Fruit fly (Drosophila melanogaster): ENCODE measurements around the gene CG10352.

The CG10352 gene

DNA sequence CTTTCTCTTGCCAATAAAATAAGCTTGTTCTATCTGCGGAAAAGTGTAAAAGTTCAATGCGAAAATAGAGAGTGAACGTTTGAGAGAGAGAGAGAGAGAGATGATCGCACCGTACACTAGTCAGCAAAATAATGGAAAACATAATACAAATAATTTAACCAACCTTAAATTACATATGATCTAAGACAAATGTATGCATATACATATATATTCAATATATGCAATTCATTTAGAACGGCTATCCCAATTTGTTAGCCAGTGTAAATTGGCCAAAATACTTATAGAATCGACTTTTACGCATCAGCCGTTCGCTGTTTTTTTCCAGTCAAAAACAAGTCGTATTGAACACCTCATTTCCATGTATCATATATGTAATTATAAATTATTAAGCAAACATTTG, 48.2 kb upstream of the CG10352 start (continued):
- TF ChIP-seq CG18262 (tag; optimal IDR thresholded peaks at IDR 0.05) (no peak), CG17385 (GFP tag; optimal IDR thresholded peaks at IDR 0.05) (peak; percentile 29), ftz-f1 (GFP tag; optimal IDR thresholded peaks at IDR 0.05) (no peak), Abd-B (GFP tag; optimal IDR thresholded peaks at IDR 0.05) (no peak), Dek (tag; optimal IDR thresholded peaks at IDR 0.05) (peak; percentile 32), CG6765 (GFP tag; optimal IDR thresholded peaks at IDR 0.05) (no peak), dati (GFP tag; IDR thresholded peaks at IDR 0.05) (no peak), so (GFP tag; IDR thresholded peaks at IDR 0.05) (0 out of 3 replicates have a peak, but pooled peaks have one; percentile 35), CG8359 (GFP tag; optimal IDR thresholded peaks at IDR 0.05; ENCODE audit: borderline replicate concordance) (no peak), Hmr (GFP tag; optimal IDR thresholded peaks at IDR 0.05) (peak; percentile 42), Sox100B (GFP tag; optimal IDR thresholded peaks at IDR 0.05) (no peak), CG6683 (GFP tag; optimal IDR thresholded peaks at IDR 0.05) (no peak), sim (GFP tag; IDR thresholded peaks at IDR 0.05) (no peak), tap (tag; optimal IDR thresholded peaks at IDR 0.05) (peak; percentile 22), ase (GFP tag; IDR thresholded peaks at IDR 0.05) (peak; percentile 66; the same call in 2 of the 3 replicates), CG17829 (tag; optimal IDR thresholded peaks at IDR 0.05) (no peak), CG33557 (GFP tag; optimal IDR thresholded peaks at IDR 0.05) (no peak), CG4424 (GFP tag; optimal IDR thresholded peaks at IDR 0.05) (no peak), Blimp-1 (GFP tag; optimal IDR thresholded peaks at IDR 0.05) (peak; percentile 41), gsb (GFP tag; IDR thresholded peaks at IDR 0.05) (peak; percentile 67), CG10431 (GFP tag; optimal IDR thresholded peaks at IDR 0.05) (no peak), schlank (tag; optimal IDR thresholded peaks at IDR 0.05) (peak; percentile 11), grn (GFP tag; optimal IDR thresholded peaks at IDR 0.05) (no peak), bcd (GFP tag; optimal IDR thresholded peaks at IDR 0.05) (peak; percentile 36), CG34422 (GFP tag; IDR thresholded peaks at IDR 0.05) (peak; percentile 65; the same call in 2 of the 3 replicates), ac (GFP tag; optimal IDR thresholded peaks at IDR 0.05) (no peak), peb (GFP tag; IDR thresholded peaks at IDR 0.05) (peak; percentile 39; the same call in 1 of the 2 replicates), Bteb2 (GFP tag; optimal IDR thresholded peaks at IDR 0.05) (no peak), CG17361 (GFP tag; IDR thresholded peaks at IDR 0.05) (no peak), CG6854 (GFP tag; optimal IDR thresholded peaks at IDR 0.05) (no peak), Asciz (GFP tag; optimal IDR thresholded peaks at IDR 0.05) (peak; percentile 8), CG11456 (GFP tag; IDR thresholded peaks at IDR 0.05) (peak; percentile 82), B-H1 (GFP tag; IDR thresholded peaks at IDR 0.05) (peak; percentile 62), CG2202 (tag; optimal IDR thresholded peaks at IDR 0.05) (no peak), slou (GFP tag; optimal IDR thresholded peaks at IDR 0.05) (peak; percentile 13), Bdp1 (GFP tag; optimal IDR thresholded peaks at IDR 0.05) (no peak), CG10267 (tag; optimal IDR thresholded peaks at IDR 0.05) (no peak), Ets97D (GFP tag; optimal IDR thresholded peaks at IDR 0.05) (no peak), Mad (GFP tag; optimal IDR thresholded peaks at IDR 0.05) (no peak), CHES-1-like (GFP tag; optimal IDR thresholded peaks at IDR 0.05) (no peak), Drgx (GFP tag; IDR thresholded peaks at IDR 0.05) (peak; percentile 79), sqz (GFP tag; optimal IDR thresholded peaks at IDR 0.05) (no peak), row (GFP tag; IDR thresholded peaks at IDR 0.05) (peak; percentile 72), hkb (optimal IDR thresholded peaks at IDR 0.05) (no peak), hkb (GFP tag; IDR thresholded peaks at IDR 0.05) (peak; percentile 68), cas (GFP tag; IDR thresholded peaks at IDR 0.05) (peak; percentile 65; the same call in 1 of the 2 replicates), dmrt99B (tag; optimal IDR thresholded peaks at IDR 0.05) (peak; percentile 51), CG17359 (tag; optimal IDR thresholded peaks at IDR 0.05) (peak; percentile 48), psq (GFP tag; optimal IDR thresholded peaks at IDR 0.05) (no peak), jing (GFP tag; optimal IDR thresholded peaks at IDR 0.05) (no peak), HHEX (GFP tag; optimal IDR thresholded peaks at IDR 0.05) (peak; percentile 13), CG13775 (GFP tag; optimal IDR thresholded peaks at IDR 0.05) (no peak)

Data from whole organism, embryonic.